Worm (Caenorhabditis elegans): ENCODE data around the gene ZK353.10.

Gene ZK353.10

DNA sequence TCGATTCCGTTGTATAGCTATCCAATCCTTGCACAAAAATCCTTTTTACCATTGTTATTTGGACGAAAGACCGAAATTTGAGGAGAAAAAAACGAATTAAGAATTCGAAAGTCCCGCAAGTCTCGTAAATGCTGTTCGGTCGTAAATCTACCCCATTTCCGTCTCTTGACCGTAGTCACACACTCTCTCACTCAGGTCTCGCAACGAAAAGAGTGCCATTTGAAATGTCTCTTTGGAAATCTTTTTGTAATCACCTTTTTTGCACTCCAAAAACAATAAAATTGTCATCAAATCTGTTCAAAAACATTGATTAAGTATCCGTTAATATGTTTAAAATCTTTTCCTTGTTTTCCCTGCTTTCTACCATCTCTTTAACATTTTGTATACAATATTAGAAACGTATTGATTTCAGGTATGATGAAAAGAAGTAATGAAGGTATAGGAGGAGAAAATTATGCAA lies 36.0 kb downstream of the ZK353.10 start, which contains the start of the genes R05D3.8 and rfp-1 (continued):
- no peak for TF ChIP-seq zim-3 (tag; optimal IDR thresholded peaks at IDR 0.05)
- no peak for TF ChIP-seq madf-10 (tag; optimal IDR thresholded peaks at IDR 0.05)
- no peak for TF ChIP-seq hrde-1 (tag; optimal IDR thresholded peaks at IDR 0.05; ENCODE audit: borderline replicate concordance)
- no peak for TF ChIP-seq ztf-28 (GFP tag; IDR thresholded peaks at IDR 0.05)
- no peak for TF ChIP-seq ztf-22 (GFP tag; optimal IDR thresholded peaks at IDR 0.05)
- no peak for TF ChIP-seq egl-44 (GFP tag; IDR thresholded peaks at IDR 0.05)
- no peak for TF ChIP-seq lag-1 (GFP tag; IDR thresholded peaks at IDR 0.05)
- TF ChIP-seq atf-7 (tag; optimal IDR thresholded peaks at IDR 0.05): no peak
- 0 out of 2 replicates have a peak, but pooled peaks have one; percentile 8 for TF ChIP-seq B0019.2 (GFP tag; conservative IDR thresholded peaks at IDR 0.05)
- no peak for TF ChIP-seq zfh-2 (GFP tag; conservative IDR thresholded peaks at IDR 0.05)
- peak; percentile 84 for TF ChIP-seq F23B12.7 (tag; optimal IDR thresholded peaks at IDR 0.05; ENCODE audit: insufficient read depth)
- no peak for TF ChIP-seq sptf-2 (GFP tag; optimal IDR thresholded peaks at IDR 0.05)
- TF ChIP-seq lsl-1 (GFP tag; optimal IDR thresholded peaks at IDR 0.05): peak; percentile 94
- no peak for TF ChIP-seq hmg-20 (GFP tag; IDR thresholded peaks at IDR 0.05)
- TF ChIP-seq C06A6.2 (GFP tag; conservative IDR thresholded peaks at IDR 0.05): no peak
- no peak for TF ChIP-seq unc-130 (GFP tag; optimal IDR thresholded peaks at IDR 0.05)
- TF ChIP-seq snpc-1.3 (tag; optimal IDR thresholded peaks at IDR 0.05; ENCODE audit: insufficient read depth): peak; percentile 58
- no peak for TF ChIP-seq ceh-79 (tag; optimal IDR thresholded peaks at IDR 0.05)
- no peak for TF ChIP-seq rpc-1 (optimal IDR thresholded peaks at IDR 0.05)
- TF ChIP-seq rpc-1 (tag; optimal IDR thresholded peaks at IDR 0.05): no peak
- TF ChIP-seq snpc-3.4 (tag; optimal IDR thresholded peaks at IDR 0.05): no peak
- peak; percentile 50; the same call in 1 of the 2 replicates for TF ChIP-seq mcd-1 (GFP tag; IDR thresholded peaks at IDR 0.05)
- peak; percentile 56 for TF ChIP-seq xnd-1 (tag; optimal IDR thresholded peaks at IDR 0.05)
- peak; percentile 3 for TF ChIP-seq ZK185.1 (tag; optimal IDR thresholded peaks at IDR 0.05; ENCODE audit: poor library complexity, severe bottlenecking)
- no peak for TF ChIP-seq snpc-1.1 (tag; optimal IDR thresholded peaks at IDR 0.05; ENCODE audit: insufficient read depth)
- peak; percentile 72 for TF ChIP-seq ceh-91 (GFP tag; IDR thresholded peaks at IDR 0.05)
- no peak for TF ChIP-seq ztf-25 (GFP tag; IDR thresholded peaks at IDR 0.05)
- TF ChIP-seq ztf-3 (GFP tag; optimal IDR thresholded peaks at IDR 0.05): no peak
- TF ChIP-seq hmg-1.2 (GFP tag; IDR thresholded peaks at IDR 0.05): peak; percentile 53; the same call in 1 of the 2 replicates
- peak; percentile 12 for TF ChIP-seq tlf-1 (GFP tag; optimal IDR thresholded peaks at IDR 0.05)
- TF ChIP-seq K12H6.12 (tag; optimal IDR thresholded peaks at IDR 0.05): no peak
- no peak for TF ChIP-seq bed-1 (GFP tag; IDR thresholded peaks at IDR 0.05)
- no peak for TF ChIP-seq egl-18 (GFP tag; IDR thresholded peaks at IDR 0.05)
- TF ChIP-seq F57A8.1 (GFP tag; optimal IDR thresholded peaks at IDR 0.05): no peak
- TF ChIP-seq lsy-27 (tag; optimal IDR thresholded peaks at IDR 0.05; ENCODE audit: borderline replicate concordance, insufficient read depth): no peak
- peak; percentile 28 for TF ChIP-seq dpl-1 (GFP tag; optimal IDR thresholded peaks at IDR 0.05)
- TF ChIP-seq madf-8 (GFP tag; conservative IDR thresholded peaks at IDR 0.05): peak; percentile 52
- no peak for TF ChIP-seq unc-62 (GFP tag; optimal IDR thresholded peaks at IDR 0.05)
- no peak for TF ChIP-seq C17E4.6 (GFP tag; IDR thresholded peaks at IDR 0.05)
- no peak for TF ChIP-seq akir-1 (GFP tag; optimal IDR thresholded peaks at IDR 0.05)
- no peak for TF ChIP-seq F10E7.11 (tag; optimal IDR thresholded peaks at IDR 0.05)
- no peak for TF ChIP-seq B0261.1 (tag; optimal IDR thresholded peaks at IDR 0.05)
- no peak for TF ChIP-seq egrh-3 (GFP tag; IDR thresholded peaks at IDR 0.05)
- TF ChIP-seq attf-3 (GFP tag; conservative IDR thresholded peaks at IDR 0.05): peak; percentile 68
- TF ChIP-seq ceh-27 (GFP tag; optimal IDR thresholded peaks at IDR 0.05): peak; percentile 77
- TF ChIP-seq mel-28 (tag; optimal IDR thresholded peaks at IDR 0.05; ENCODE audit: borderline replicate concordance): no peak
- no peak for TF ChIP-seq repo-1 (tag; optimal IDR thresholded peaks at IDR 0.05)
- peak; percentile 49; the same call in 1 of the 2 replicates for TF ChIP-seq ekl-4 (GFP tag; IDR thresholded peaks at IDR 0.05)

Measured in whole organism, young adult.